Worm (Caenorhabditis elegans): ENCODE results near the gene mtp-18.

mtp-18 gene

DNA sequence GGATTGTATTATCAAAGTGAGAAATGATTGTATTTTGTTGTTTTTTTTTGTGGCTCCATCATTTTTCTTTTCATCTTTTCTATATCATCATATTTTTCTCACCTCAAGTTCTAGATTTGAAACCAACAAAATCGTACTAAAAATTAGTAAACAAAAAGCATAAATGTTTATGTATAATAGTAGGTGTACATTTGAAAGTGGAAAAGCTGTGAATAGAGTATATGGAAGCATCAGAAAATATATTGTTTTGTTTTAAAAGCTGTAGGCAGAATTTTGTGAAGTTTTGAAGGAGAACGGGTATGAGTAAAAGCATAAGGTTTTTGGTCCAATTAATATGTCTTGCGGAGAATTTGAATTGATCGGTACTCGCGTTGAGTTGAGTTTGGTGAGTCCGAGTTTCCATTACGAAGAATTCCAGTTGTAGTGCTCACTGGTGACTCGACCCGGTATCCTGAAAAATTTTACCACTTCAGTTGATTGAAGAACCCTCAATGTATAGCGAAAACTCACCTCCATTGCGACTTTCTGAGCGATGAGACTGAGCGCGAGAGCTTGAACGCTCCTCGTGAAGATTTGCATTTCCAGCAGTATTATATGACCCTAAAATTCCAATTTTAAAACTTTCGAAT is 26.9 kb upstream of the mtp-18 start, which contains the start of gene C14F11.4:
C14F11.4 (minus strand) TSS at position 51 of the 629 bp plus-strand sequence.
- TF ChIP-seq T22C8.4 (GFP tag; IDR thresholded peaks at IDR 0.05) (no peak), ref-1 (GFP tag; conservative IDR thresholded peaks at IDR 0.05) (no peak), flt-1 (GFP tag; IDR thresholded peaks at IDR 0.05) (no peak), ztf-23 (GFP tag; IDR thresholded peaks at IDR 0.05) (no peak), tab-1 (GFP tag; IDR thresholded peaks at IDR 0.05) (no peak), ztf-29 (GFP tag; IDR thresholded peaks at IDR 0.05) (no peak), cog-1 (tag; optimal IDR thresholded peaks at IDR 0.05) (no peak), med-1 (GFP tag; optimal IDR thresholded peaks at IDR 0.05; ENCODE audit: insufficient read depth) (no peak), klf-2 (GFP tag; conservative IDR thresholded peaks at IDR 0.05) (no peak)

DNA sequence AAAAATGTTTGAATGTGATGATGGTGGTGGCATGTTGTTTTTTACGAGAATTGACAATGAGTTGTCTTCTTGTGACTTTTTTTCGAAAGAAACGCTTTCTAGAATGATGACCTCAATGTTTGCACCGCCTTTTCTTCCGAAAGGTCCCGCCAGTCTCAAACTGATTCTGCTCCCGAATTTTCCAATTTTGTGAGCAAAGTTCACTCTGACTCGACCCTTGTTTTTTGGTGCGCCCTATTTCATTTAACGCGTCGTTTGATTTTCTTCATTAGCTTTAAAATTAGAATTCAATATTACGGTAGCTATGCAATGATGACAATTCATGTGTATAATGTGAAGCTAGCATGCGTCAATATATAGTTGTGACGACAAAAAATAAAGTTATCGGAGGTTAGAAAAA is 24.5 kb upstream of the mtp-18 start, which contains the start of gene lite-1:
lite-1 (minus strand) TSS at position 101 of the 400 bp plus-strand sequence.
- no peak for TF ChIP-seq ztf-23 (GFP tag; IDR thresholded peaks at IDR 0.05)
- TF ChIP-seq cog-1 (tag; optimal IDR thresholded peaks at IDR 0.05), result no peak
- TF ChIP-seq klf-2 (GFP tag; conservative IDR thresholded peaks at IDR 0.05), result no peak
- no peak for TF ChIP-seq T22C8.4 (GFP tag; IDR thresholded peaks at IDR 0.05)
- TF ChIP-seq med-1 (GFP tag; optimal IDR thresholded peaks at IDR 0.05; ENCODE audit: insufficient read depth), result no peak
- TF ChIP-seq flt-1 (GFP tag; IDR thresholded peaks at IDR 0.05), result no peak
- TF ChIP-seq tab-1 (GFP tag; IDR thresholded peaks at IDR 0.05), result no peak

DNA sequence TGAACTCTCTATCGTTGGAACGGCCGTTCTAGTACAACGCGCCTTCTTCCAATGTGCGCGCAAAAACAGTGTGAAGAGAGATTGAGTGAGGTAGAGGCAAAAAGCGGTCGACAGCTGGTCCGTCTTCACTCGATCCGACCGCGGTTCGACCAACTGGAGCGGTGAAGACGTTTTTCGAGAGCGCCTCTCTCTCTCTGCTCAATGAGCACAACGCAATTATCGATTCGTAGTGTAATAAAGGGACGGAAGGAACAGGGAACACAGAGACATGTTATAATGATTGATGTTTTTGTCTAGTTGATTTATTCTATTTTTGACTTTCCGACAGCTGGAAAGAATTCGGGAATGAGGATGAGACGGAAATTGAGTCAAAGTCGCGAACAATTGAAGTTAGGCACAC is 18.6 kb upstream of the mtp-18 start:
- no peak for TF ChIP-seq cog-1 (tag; optimal IDR thresholded peaks at IDR 0.05)
- peak; percentile 53 for TF ChIP-seq T22C8.4 (GFP tag; IDR thresholded peaks at IDR 0.05)

DNA sequence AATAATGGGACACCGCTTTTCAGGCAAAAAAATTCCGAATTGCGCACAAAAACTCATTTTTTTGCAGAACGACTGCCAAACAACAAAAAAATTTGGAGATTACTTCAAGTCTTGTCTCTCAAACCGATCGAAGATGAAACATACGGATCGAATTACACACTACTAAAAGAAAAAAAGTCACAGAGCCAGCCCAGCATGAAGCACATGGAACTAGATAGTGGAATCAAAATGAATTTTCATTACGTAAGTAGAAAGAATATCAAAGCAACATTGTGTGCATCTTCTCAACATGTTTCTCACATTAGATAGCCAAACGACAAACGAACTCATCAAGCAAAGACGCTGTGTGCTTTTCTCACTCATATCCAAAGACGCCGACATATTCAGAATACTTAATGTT is 14.9 kb upstream of the mtp-18 start:
- no peak for TF ChIP-seq tab-1 (GFP tag; IDR thresholded peaks at IDR 0.05)
- TF ChIP-seq flt-1 (GFP tag; IDR thresholded peaks at IDR 0.05), result no peak
- TF ChIP-seq ztf-29 (GFP tag; IDR thresholded peaks at IDR 0.05), result no peak
- no peak for TF ChIP-seq med-1 (GFP tag; optimal IDR thresholded peaks at IDR 0.05; ENCODE audit: insufficient read depth)
- TF ChIP-seq ztf-23 (GFP tag; IDR thresholded peaks at IDR 0.05), result no peak
- TF ChIP-seq cog-1 (tag; optimal IDR thresholded peaks at IDR 0.05), result no peak
- no peak for TF ChIP-seq T22C8.4 (GFP tag; IDR thresholded peaks at IDR 0.05)
- no peak for TF ChIP-seq ref-1 (GFP tag; conservative IDR thresholded peaks at IDR 0.05)
- no peak for TF ChIP-seq klf-2 (GFP tag; conservative IDR thresholded peaks at IDR 0.05)

DNA sequence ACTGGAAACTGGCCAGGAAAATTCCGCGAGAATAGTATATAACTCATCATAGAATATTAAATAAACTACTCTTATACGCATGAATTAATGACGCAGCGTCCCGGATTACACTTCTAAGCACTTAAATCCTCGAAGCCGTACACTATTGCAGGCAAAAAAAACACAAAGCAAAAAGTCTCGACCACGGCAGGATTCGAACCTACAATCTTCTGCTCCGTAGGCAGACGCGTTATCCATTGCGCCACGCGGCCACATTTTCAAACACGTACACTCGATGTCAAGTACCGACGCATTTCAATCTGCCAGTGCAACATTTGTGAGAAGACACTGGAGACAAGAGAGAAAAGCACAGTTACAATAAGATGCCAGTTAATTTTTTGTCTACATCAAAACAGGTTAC is 13.7 kb upstream of the mtp-18 start:
- TF ChIP-seq tab-1 (GFP tag; IDR thresholded peaks at IDR 0.05) (peak; percentile 77), T22C8.4 (GFP tag; IDR thresholded peaks at IDR 0.05) (peak; percentile 38; the same call in 1 of the 2 replicates), ztf-29 (GFP tag; IDR thresholded peaks at IDR 0.05) (peak; percentile 46), cog-1 (tag; optimal IDR thresholded peaks at IDR 0.05) (no peak), klf-2 (GFP tag; conservative IDR thresholded peaks at IDR 0.05) (peak; percentile 60; the same call in 1 of the 2 replicates), ref-1 (GFP tag; conservative IDR thresholded peaks at IDR 0.05) (0 out of 2 replicates have a peak, but pooled peaks have one; percentile 54), flt-1 (GFP tag; IDR thresholded peaks at IDR 0.05) (peak; percentile 89), med-1 (GFP tag; optimal IDR thresholded peaks at IDR 0.05; ENCODE audit: insufficient read depth) (no peak), ztf-23 (GFP tag; IDR thresholded peaks at IDR 0.05) (peak; percentile 80)

DNA sequence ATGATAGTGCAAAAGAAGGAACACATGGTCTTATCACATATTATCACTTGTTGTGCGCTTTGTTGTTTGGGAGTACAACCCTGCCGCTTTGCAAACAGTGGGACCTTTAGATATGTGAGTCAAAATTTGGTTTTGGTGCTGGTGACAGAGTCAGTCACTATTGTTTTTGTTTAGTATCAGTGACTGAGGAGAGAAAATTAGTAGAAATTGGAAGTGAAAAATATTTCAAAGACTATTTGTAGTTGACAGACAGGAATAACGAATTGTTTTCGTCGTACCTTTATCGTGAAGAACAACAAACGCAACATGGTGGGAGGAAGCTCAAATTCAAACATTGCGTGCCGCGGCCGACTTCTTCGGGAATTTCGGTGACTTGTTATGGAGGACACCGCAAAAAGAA is 10.3 kb upstream of the mtp-18 start, which contains the start of gene lrch-1:
lrch-1 (minus strand) TSS at position 101 of the 400 bp plus-strand sequence.
- no peak for TF ChIP-seq flt-1 (GFP tag; IDR thresholded peaks at IDR 0.05)
- no peak for TF ChIP-seq ref-1 (GFP tag; conservative IDR thresholded peaks at IDR 0.05)
- no peak for TF ChIP-seq tab-1 (GFP tag; IDR thresholded peaks at IDR 0.05)
- TF ChIP-seq T22C8.4 (GFP tag; IDR thresholded peaks at IDR 0.05), result no peak
- TF ChIP-seq cog-1 (tag; optimal IDR thresholded peaks at IDR 0.05), result no peak
- TF ChIP-seq ztf-23 (GFP tag; IDR thresholded peaks at IDR 0.05), result no peak
- no peak for TF ChIP-seq med-1 (GFP tag; optimal IDR thresholded peaks at IDR 0.05; ENCODE audit: insufficient read depth)

DNA sequence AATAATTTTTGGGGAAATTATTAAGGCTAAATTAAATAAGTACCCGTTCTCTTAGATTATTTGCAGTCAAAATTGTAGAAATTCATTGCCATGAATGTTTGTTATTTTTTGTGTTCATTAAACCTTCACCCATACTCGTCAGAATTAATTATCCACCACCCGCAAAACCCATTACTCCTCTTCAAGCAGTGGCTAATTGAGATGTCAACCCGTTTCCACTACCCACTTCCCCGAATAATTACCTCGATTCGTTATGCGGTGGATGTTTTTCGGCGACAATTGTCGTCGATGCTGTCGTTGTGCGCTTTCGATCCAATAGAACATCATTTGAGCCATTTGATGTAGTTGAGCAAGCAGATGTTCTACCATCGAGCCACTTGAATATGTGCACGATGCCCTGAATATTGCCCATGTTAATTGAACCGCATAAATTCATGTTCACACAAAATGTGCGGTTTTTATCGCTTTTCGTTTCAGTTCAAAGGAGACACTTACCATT is 5.2 kb upstream of the mtp-18 start:
- TF ChIP-seq ztf-29 (GFP tag; IDR thresholded peaks at IDR 0.05) (no peak), cog-1 (tag; optimal IDR thresholded peaks at IDR 0.05) (no peak), ztf-23 (GFP tag; IDR thresholded peaks at IDR 0.05) (no peak), ref-1 (GFP tag; conservative IDR thresholded peaks at IDR 0.05) (no peak), klf-2 (GFP tag; conservative IDR thresholded peaks at IDR 0.05) (no peak), flt-1 (GFP tag; IDR thresholded peaks at IDR 0.05) (no peak), tab-1 (GFP tag; IDR thresholded peaks at IDR 0.05) (no peak; the same call in 1 of the 2 replicates), med-1 (GFP tag; optimal IDR thresholded peaks at IDR 0.05; ENCODE audit: insufficient read depth) (no peak), T22C8.4 (GFP tag; IDR thresholded peaks at IDR 0.05) (no peak)

DNA sequence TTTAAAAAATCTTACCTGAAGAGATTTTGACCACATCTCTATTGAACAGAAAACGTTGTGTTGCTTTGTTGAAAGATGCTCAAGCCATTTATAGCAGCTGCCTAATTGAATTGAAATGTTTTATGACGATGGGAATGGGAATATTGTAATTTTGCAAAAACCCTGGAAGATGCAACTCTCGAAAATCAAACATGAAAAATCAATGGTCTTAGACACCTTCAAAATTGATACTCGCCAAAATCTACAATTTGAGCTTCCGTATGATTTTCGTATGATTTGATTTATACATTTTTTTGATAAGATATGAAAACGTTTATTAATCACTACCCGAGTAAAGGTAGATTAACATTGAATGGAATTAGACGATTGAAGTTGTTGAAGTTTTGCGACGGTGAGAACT is 2.3 kb upstream of the mtp-18 start, which contains the start of gene C14F11.7:
C14F11.7 (minus strand) TSS at position 101 of the 400 bp plus-strand sequence.
- no peak for TF ChIP-seq ref-1 (GFP tag; conservative IDR thresholded peaks at IDR 0.05)

DNA sequence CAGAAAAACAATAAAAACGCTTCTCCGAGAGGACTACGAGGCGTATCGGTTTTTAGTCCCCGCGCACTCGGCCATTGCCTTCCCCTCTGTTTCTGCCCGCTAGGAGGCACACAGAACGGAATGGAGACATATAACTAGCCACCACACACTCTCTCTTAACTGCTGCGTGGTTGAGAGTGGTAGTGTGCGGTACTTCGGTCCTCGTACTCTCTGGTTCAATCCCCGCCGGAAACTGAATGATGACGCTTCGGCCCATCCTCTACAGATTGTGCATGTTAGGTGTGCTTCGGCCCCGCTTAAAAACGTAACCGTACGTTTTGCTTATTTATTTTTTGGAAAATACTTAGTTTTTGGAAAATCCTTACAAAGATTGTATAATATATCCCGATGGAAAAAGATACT is 1.5 kb upstream of the mtp-18 start, which contains the start of gene T13C5.6:
T13C5.6 (minus strand) TSS at position 1 of the 402 bp plus-strand sequence.
- TF ChIP-seq ztf-23 (GFP tag; IDR thresholded peaks at IDR 0.05), result peak; percentile 97
- peak; percentile 74 for TF ChIP-seq med-1 (GFP tag; optimal IDR thresholded peaks at IDR 0.05; ENCODE audit: insufficient read depth)
- peak; percentile 98 for TF ChIP-seq klf-2 (GFP tag; conservative IDR thresholded peaks at IDR 0.05)
- peak; percentile 98 for TF ChIP-seq flt-1 (GFP tag; IDR thresholded peaks at IDR 0.05)
- peak; percentile 94 for TF ChIP-seq cog-1 (tag; optimal IDR thresholded peaks at IDR 0.05)
- peak; percentile 92 for TF ChIP-seq ref-1 (GFP tag; conservative IDR thresholded peaks at IDR 0.05)
- peak; percentile 99 for TF ChIP-seq tab-1 (GFP tag; IDR thresholded peaks at IDR 0.05)
- TF ChIP-seq ztf-29 (GFP tag; IDR thresholded peaks at IDR 0.05), result peak; percentile 93
- TF ChIP-seq T22C8.4 (GFP tag; IDR thresholded peaks at IDR 0.05), result peak; percentile 95

DNA sequence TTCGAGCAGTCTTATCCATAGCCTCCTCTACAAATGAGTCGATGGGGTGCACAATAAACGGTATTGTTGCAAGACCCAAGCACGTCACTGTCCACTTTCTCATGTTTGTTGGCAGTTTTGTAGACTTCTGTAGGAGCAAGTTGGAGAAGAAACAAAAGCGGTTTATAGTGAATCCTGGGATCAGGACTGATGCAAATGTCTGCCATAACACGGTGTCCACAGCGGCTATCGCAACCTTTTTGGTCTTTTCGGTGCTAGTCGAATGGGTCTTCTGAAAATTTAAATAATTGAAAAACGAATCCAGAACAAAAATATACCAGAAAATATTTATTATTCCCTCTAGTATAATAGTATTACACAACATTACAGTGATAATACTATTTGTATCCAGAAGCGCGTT is 880 bp downstream of the mtp-18 start:
- TF ChIP-seq ztf-23 (GFP tag; IDR thresholded peaks at IDR 0.05) (no peak), med-1 (GFP tag; optimal IDR thresholded peaks at IDR 0.05; ENCODE audit: insufficient read depth) (no peak), cog-1 (tag; optimal IDR thresholded peaks at IDR 0.05) (no peak)
